Fruit fly (Drosophila melanogaster): ENCODE measurements around the gene CG10650.
A peak's percentile ranks its signal among the peaks of the same experiment; 100 is the strongest.

The CG10650 gene

dm6 chr2L:19021278-19022220, 25.8 kb upstream of the CG10650 start (continued):
- TF ChIP-seq seq (GFP tag; IDR thresholded peaks at IDR 0.05) (peak; percentile 77), CG34422 (GFP tag; IDR thresholded peaks at IDR 0.05) (0 out of 3 replicates have a peak, but pooled peaks have one; percentile 22), chinmo (GFP tag; IDR thresholded peaks at IDR 0.05; ENCODE audit: partially characterized antibody) (0 out of 4 replicates have a peak, but pooled peaks have one; percentile 51), sens-2 (GFP tag; IDR thresholded peaks at IDR 0.05) (peak; percentile 22; the same call in 1 of the 2 replicates), salm (tag; optimal IDR thresholded peaks at IDR 0.05) (peak; percentile 57), CG17829 (tag; optimal IDR thresholded peaks at IDR 0.05) (peak; percentile 75), CG13296 (GFP tag; optimal IDR thresholded peaks at IDR 0.05) (peak; percentile 80), CG12155 (GFP tag; optimal IDR thresholded peaks at IDR 0.05) (peak; percentile 59), CG6175 (GFP tag; IDR thresholded peaks at IDR 0.05) (no peak), sqz (GFP tag; optimal IDR thresholded peaks at IDR 0.05) (peak; percentile 67), fru (optimal IDR thresholded peaks at IDR 0.05) (no peak), stwl (tag; optimal IDR thresholded peaks at IDR 0.05) (no peak), dysf (GFP tag; IDR thresholded peaks at IDR 0.05) (peak; percentile 87), Bdp1 (GFP tag; optimal IDR thresholded peaks at IDR 0.05) (peak; percentile 35), CG33213 (GFP tag; optimal IDR thresholded peaks at IDR 0.05) (no peak), zfh2 (GFP tag; optimal IDR thresholded peaks at IDR 0.05) (peak; percentile 38), eyg (GFP tag; optimal IDR thresholded peaks at IDR 0.05) (no peak), ind (GFP tag; optimal IDR thresholded peaks at IDR 0.05) (peak; percentile 57), pum (GFP tag; optimal IDR thresholded peaks at IDR 0.05) (peak; percentile 35), CG17186 (GFP tag; optimal IDR thresholded peaks at IDR 0.05) (no peak), lola (GFP tag; optimal IDR thresholded peaks at IDR 0.05) (peak in 1 of 3 experiments; percentile 76), CG12219 (GFP tag; optimal IDR thresholded peaks at IDR 0.05) (peak; percentile 66), CG7839 (tag; optimal IDR thresholded peaks at IDR 0.05) (peak; percentile 85), HLH4C (GFP tag; IDR thresholded peaks at IDR 0.05; ENCODE audit: partially characterized antibody) (no peak), Antp (GFP tag; optimal IDR thresholded peaks at IDR 0.05) (peak; percentile 42), row (GFP tag; IDR thresholded peaks at IDR 0.05) (peak; percentile 87), klu (GFP tag; IDR thresholded peaks at IDR 0.05) (peak; percentile 66; the same call in 1 of the 2 replicates), Ets65A (GFP tag) (no peak), CG30020 (tag; optimal IDR thresholded peaks at IDR 0.05) (peak; percentile 45), Opbp (GFP tag; IDR thresholded peaks at IDR 0.05; ENCODE audit: partially characterized antibody) (no peak), CG12769 (tag; optimal IDR thresholded peaks at IDR 0.05) (no peak), CG4328 (GFP tag; optimal IDR thresholded peaks at IDR 0.05) (peak; percentile 55), cwo (GFP tag; optimal IDR thresholded peaks at IDR 0.05) (peak; percentile 82), CG17385 (GFP tag; optimal IDR thresholded peaks at IDR 0.05) (peak; percentile 83), Nf-YC (tag; optimal IDR thresholded peaks at IDR 0.05) (peak; percentile 71), odd (GFP tag; optimal IDR thresholded peaks at IDR 0.05) (peak; percentile 81), CG1024 (GFP tag; IDR thresholded peaks at IDR 0.05) (no peak), ftz-f1 (GFP tag; optimal IDR thresholded peaks at IDR 0.05) (no peak), ranshi (GFP tag; IDR thresholded peaks at IDR 0.05) (peak; percentile 52; the same call in 1 of the 2 replicates), al (GFP tag; IDR thresholded peaks at IDR 0.05) (no peak), BEAF-32 (GFP tag; optimal IDR thresholded peaks at IDR 0.05) (no peak), mirr (GFP tag; optimal IDR thresholded peaks at IDR 0.05) (peak; percentile 49), CG8765 (GFP tag; IDR thresholded peaks at IDR 0.05) (no peak), her (GFP tag; optimal IDR thresholded peaks at IDR 0.05) (no peak), lilli (GFP tag; optimal IDR thresholded peaks at IDR 0.05) (peak; percentile 72), Hmx (GFP tag; optimal IDR thresholded peaks at IDR 0.05) (no peak), Hr3 (GFP tag; optimal IDR thresholded peaks at IDR 0.05) (peak; percentile 68), amos (GFP tag; IDR thresholded peaks at IDR 0.05; ENCODE audit: partially characterized antibody) (0 out of 2 replicates have a peak, but pooled peaks have one; percentile 23)

Data from whole organism, embryonic.